Worm (Caenorhabditis elegans) whole organism, L4/young adult: ENCODE data around the gene epac-1.

Experiments
- W03F9.2 ChIP-seq: fragments of 150-350 bp; optimal IDR thresholded peaks from 2 replicates; lab custom pipeline; 2014; ENCODE audit warnings: missing biosample characterization, missing genetic modification characterization
- dao-5 ChIP-seq: sonication (generic microtip); optimal IDR thresholded peaks from 2 replicates; lab custom pipeline; 2016; ENCODE audit warnings: missing genotype, missing genetic modification characterization, moderate library complexity, missing compliant biosample characterization
- him-1 ChIP-seq: sonication (generic microtip); optimal IDR thresholded peaks from 2 replicates; lab custom pipeline; 2016; ENCODE audit warnings: missing genotype, missing genetic modification reagents, missing genetic modification characterization, missing compliant biosample characterization

ce11 chrIII:10195911-10196310 lies 6.9 kb downstream of the epac-1 start:
- TF ChIP-seq him-1 (tag; lab: Kevin White, UChicago): no peak
- TF ChIP-seq W03F9.2: no peak
- no peak for TF ChIP-seq dao-5 (tag; lab: Kevin White, UChicago)
